In genomic region chr3L:745222-745942, dm6 we compare ENCODE assay signal across 1 fruit fly cellular context.
TF ChIP-seq lines count a peak whose summit lies in the region.

No protein-coding gene starts in this region.

TF ChIP-seq in whole organism, embryonic, 481 proteins besides CTCF, POLR2A, EP300 and RAD21 (continued from another document):
- TF ChIP-seq Side (GFP tag; optimal IDR thresholded peaks at IDR 0.05; lab: Kevin White, UChicago) (peak; percentile 1), E2f1 (GFP tag; IDR thresholded peaks at IDR 0.05; lab: Robert Waterston, UW) (peak; percentile 18; the same call in 1 of the 2 replicates), CG12236 (GFP tag; optimal IDR thresholded peaks at IDR 0.05; lab: Kevin White, UChicago) (peak; percentile 23), en (GFP tag; optimal IDR thresholded peaks at IDR 0.05; lab: Kevin White, UChicago) (no peak), CG17802 (tag; optimal IDR thresholded peaks at IDR 0.05; lab: Kevin White, UChicago) (no peak), sug (tag; optimal IDR thresholded peaks at IDR 0.05; lab: Kevin White, UChicago) (no peak), Hand (GFP tag; optimal IDR thresholded peaks at IDR 0.05; lab: Kevin White, UChicago) (no peak), MBD-R2 (GFP tag; IDR thresholded peaks at IDR 0.05; lab: Robert Waterston, UW) (no peak), mirr (GFP tag; optimal IDR thresholded peaks at IDR 0.05; lab: Kevin White, UChicago) (no peak), CG10654 (GFP tag; optimal IDR thresholded peaks at IDR 0.05; lab: Kevin White, UChicago) (peak; percentile 10), CG1529 (GFP tag; optimal IDR thresholded peaks at IDR 0.05; lab: Kevin White, UChicago) (peak; percentile 10), CG12391 (tag; optimal IDR thresholded peaks at IDR 0.05; lab: Kevin White, UChicago) (peak; percentile 64), HLHmδ (GFP tag; optimal IDR thresholded peaks at IDR 0.05; lab: Kevin White, UChicago) (no peak), Elba2 (GFP tag; optimal IDR thresholded peaks at IDR 0.05; lab: Kevin White, UChicago) (peak; percentile 26), CG17328 (GFP tag; IDR thresholded peaks at IDR 0.05; lab: Robert Waterston, UW) (peak; percentile 64), Trl (optimal IDR thresholded peaks at IDR 0.05; lab: Kevin White, UChicago) (no peak), Trl (GFP tag; optimal IDR thresholded peaks at IDR 0.05; lab: Kevin White, UChicago) (peak; percentile 31), bsh (GFP tag; optimal IDR thresholded peaks at IDR 0.05; lab: Kevin White, UChicago) (peak in 1 of 2 experiments; percentile 66), ranshi (GFP tag; IDR thresholded peaks at IDR 0.05; lab: Robert Waterston, UW) (no peak), bbx (GFP tag; IDR thresholded peaks at IDR 0.05; lab: Robert Waterston, UW; ENCODE audit: partially characterized antibody) (no peak), CG2202 (tag; optimal IDR thresholded peaks at IDR 0.05; lab: Kevin White, UChicago) (peak; percentile 8), zf30C (GFP tag; optimal IDR thresholded peaks at IDR 0.05; lab: Kevin White, UChicago) (peak; percentile 41), her (GFP tag; optimal IDR thresholded peaks at IDR 0.05; lab: Kevin White, UChicago) (no peak), CG13894 (tag; optimal IDR thresholded peaks at IDR 0.05; lab: Kevin White, UChicago) (no peak), sr (GFP tag; IDR thresholded peaks at IDR 0.05; lab: Robert Waterston, UW) (no peak), Xrp1 (GFP tag; IDR thresholded peaks at IDR 0.05; lab: Robert Waterston, UW) (peak; percentile 69), CG9215 (GFP tag; IDR thresholded peaks at IDR 0.05; lab: Robert Waterston, UW) (no peak), insv (GFP tag; optimal IDR thresholded peaks at IDR 0.05; lab: Kevin White, UChicago) (no peak), Fer3 (tag; optimal IDR thresholded peaks at IDR 0.05; lab: Kevin White, UChicago) (no peak), CG14860 (GFP tag; IDR thresholded peaks at IDR 0.05; lab: Robert Waterston, UW; ENCODE audit: partially characterized antibody) (no peak), sisA (GFP tag; IDR thresholded peaks at IDR 0.05; lab: Robert Waterston, UW) (peak; percentile 51; the same call in 1 of the 2 replicates), gcm (GFP tag; optimal IDR thresholded peaks at IDR 0.05; lab: Kevin White, UChicago) (peak; percentile 34), CG17912 (GFP tag; optimal IDR thresholded peaks at IDR 0.05; lab: Kevin White, UChicago) (no peak), zen (tag; optimal IDR thresholded peaks at IDR 0.05; lab: Kevin White, UChicago) (peak; percentile 60), D (optimal IDR thresholded peaks at IDR 0.05; lab: Kevin White, UChicago) (peak; percentile 53), D (GFP tag; optimal IDR thresholded peaks at IDR 0.05; lab: Kevin White, UChicago) (peak; percentile 26), pfk (GFP tag; optimal IDR thresholded peaks at IDR 0.05; lab: Kevin White, UChicago) (no peak), CG15011 (GFP tag; optimal IDR thresholded peaks at IDR 0.05; lab: Kevin White, UChicago) (no peak), CG11093 (GFP tag; IDR thresholded peaks at IDR 0.05; lab: Robert Waterston, UW) (no peak), CG18262 (tag; optimal IDR thresholded peaks at IDR 0.05; lab: Kevin White, UChicago) (peak; percentile 74), fu2 (GFP tag; optimal IDR thresholded peaks at IDR 0.05; lab: Kevin White, UChicago) (no peak), CG15269 (tag; optimal IDR thresholded peaks at IDR 0.05; lab: Kevin White, UChicago) (no peak), al (GFP tag; IDR thresholded peaks at IDR 0.05; lab: Robert Waterston, UW) (no peak), ssp (GFP tag; IDR thresholded peaks at IDR 0.05; lab: Robert Waterston, UW) (no peak; the same call in 1 of the 2 replicates), CG14441 (GFP tag; IDR thresholded peaks at IDR 0.05; lab: Robert Waterston, UW) (no peak), CG1832 (GFP tag; optimal IDR thresholded peaks at IDR 0.05; lab: Kevin White, UChicago) (peak; percentile 68), croc (GFP tag; conservative IDR thresholded peaks at IDR 0.05; lab: Robert Waterston, UW) (0 out of 3 replicates have a peak, but pooled peaks have one; percentile 29), mam (GFP tag; optimal IDR thresholded peaks at IDR 0.05; lab: Kevin White, UChicago) (peak; percentile 3), CG18011 (GFP tag; optimal IDR thresholded peaks at IDR 0.05; lab: Kevin White, UChicago) (no peak), Dbx (GFP tag; IDR thresholded peaks at IDR 0.05; lab: Robert Waterston, UW) (no peak), CG8089 (GFP tag; optimal IDR thresholded peaks at IDR 0.05; lab: Kevin White, UChicago) (no peak), CG2120 (GFP tag; optimal IDR thresholded peaks at IDR 0.05; lab: Kevin White, UChicago) (no peak), schlank (tag; optimal IDR thresholded peaks at IDR 0.05; lab: Kevin White, UChicago) (no peak), gcm2 (GFP tag; optimal IDR thresholded peaks at IDR 0.05; lab: Kevin White, UChicago) (no peak), CG3163 (GFP tag; optimal IDR thresholded peaks at IDR 0.05; lab: Kevin White, UChicago) (no peak), CG3726 (GFP tag; IDR thresholded peaks at IDR 0.05; lab: Robert Waterston, UW) (no peak), Aef1 (GFP tag; IDR thresholded peaks at IDR 0.05; lab: Robert Waterston, UW) (peak; percentile 41; the same call in 2 of the 3 replicates), B-H2 (GFP tag; optimal IDR thresholded peaks at IDR 0.05; lab: Kevin White, UChicago) (no peak), ara (GFP tag; IDR thresholded peaks at IDR 0.05; lab: Robert Waterston, UW) (peak; percentile 42; the same call in 1 of the 2 replicates), lola (GFP tag; optimal IDR thresholded peaks at IDR 0.05; lab: Kevin White, UChicago) (peak in 1 of 3 experiments; percentile 73), usp (GFP tag; optimal IDR thresholded peaks at IDR 0.05; lab: Kevin White, UChicago) (no peak), CG11085 (GFP tag; IDR thresholded peaks at IDR 0.05; lab: Robert Waterston, UW) (no peak), Stat92E (GFP tag; optimal IDR thresholded peaks at IDR 0.05; lab: Kevin White, UChicago) (no peak), CG31388 (GFP tag; optimal IDR thresholded peaks at IDR 0.05; lab: Kevin White, UChicago) (no peak), CG3281 (GFP tag; optimal IDR thresholded peaks at IDR 0.05; lab: Kevin White, UChicago) (no peak), CG16815 (GFP tag; optimal IDR thresholded peaks at IDR 0.05; lab: Kevin White, UChicago) (peak; percentile 52), Asciz (GFP tag; optimal IDR thresholded peaks at IDR 0.05; lab: Kevin White, UChicago) (no peak), CG9727 (GFP tag; optimal IDR thresholded peaks at IDR 0.05; lab: Kevin White, UChicago) (peak; percentile 91), CG33557 (GFP tag; optimal IDR thresholded peaks at IDR 0.05; lab: Kevin White, UChicago) (no peak), eyg (GFP tag; optimal IDR thresholded peaks at IDR 0.05; lab: Kevin White, UChicago) (no peak), Hsf (GFP tag; optimal IDR thresholded peaks at IDR 0.05; lab: Kevin White, UChicago) (peak; percentile 58), Nf-YC (tag; optimal IDR thresholded peaks at IDR 0.05; lab: Kevin White, UChicago) (no peak), pum (GFP tag; optimal IDR thresholded peaks at IDR 0.05; lab: Kevin White, UChicago) (no peak), kay (GFP tag; optimal IDR thresholded peaks at IDR 0.05; lab: Kevin White, UChicago) (no peak), Ptx1 (GFP tag; IDR thresholded peaks at IDR 0.05; lab: Robert Waterston, UW) (peak; percentile 60), CkIIα-i1 (GFP tag; IDR thresholded peaks at IDR 0.05; lab: Robert Waterston, UW) (no peak), Eip74EF (GFP tag; optimal IDR thresholded peaks at IDR 0.05; lab: Kevin White, UChicago) (no peak), Med (GFP tag; lab: Kevin White, UChicago) (peak; percentile 75), CG43689 (GFP tag; IDR thresholded peaks at IDR 0.05; lab: Robert Waterston, UW) (no peak), CG11723 (GFP tag; optimal IDR thresholded peaks at IDR 0.05; lab: Kevin White, UChicago) (no peak), CG17612 (GFP tag; IDR thresholded peaks at IDR 0.05; lab: Robert Waterston, UW) (no peak), dpn (GFP tag; optimal IDR thresholded peaks at IDR 0.05; lab: Kevin White, UChicago) (peak; percentile 16), cg (GFP tag; optimal IDR thresholded peaks at IDR 0.05; lab: Kevin White, UChicago) (no peak), CG3847 (GFP tag; IDR thresholded peaks at IDR 0.05; lab: Robert Waterston, UW) (no peak), CG18764 (GFP tag; optimal IDR thresholded peaks at IDR 0.05; lab: Kevin White, UChicago) (peak; percentile 20), CG5180 (GFP tag; optimal IDR thresholded peaks at IDR 0.05; lab: Kevin White, UChicago) (no peak), CG4328 (GFP tag; optimal IDR thresholded peaks at IDR 0.05; lab: Kevin White, UChicago) (no peak), rib (GFP tag; IDR thresholded peaks at IDR 0.05; lab: Robert Waterston, UW) (no peak), ato (GFP tag; IDR thresholded peaks at IDR 0.05; lab: Robert Waterston, UW; ENCODE audit: partially characterized antibody) (no peak), grn (GFP tag; optimal IDR thresholded peaks at IDR 0.05; lab: Kevin White, UChicago) (peak; percentile 62), Bdp1 (GFP tag; optimal IDR thresholded peaks at IDR 0.05; lab: Kevin White, UChicago) (no peak), CG7357 (GFP tag; IDR thresholded peaks at IDR 0.05; lab: Robert Waterston, UW) (no peak), toy (GFP tag; IDR thresholded peaks at IDR 0.05; lab: Robert Waterston, UW) (no peak), CG34376 (GFP tag; optimal IDR thresholded peaks at IDR 0.05; lab: Kevin White, UChicago) (no peak), Chrac-16 (GFP tag; optimal IDR thresholded peaks at IDR 0.05; lab: Kevin White, UChicago) (peak; percentile 52), CG10274 (GFP tag; optimal IDR thresholded peaks at IDR 0.05; lab: Kevin White, UChicago) (no peak), dm (GFP tag; optimal IDR thresholded peaks at IDR 0.05; lab: Kevin White, UChicago) (no peak), CG4404 (GFP tag; IDR thresholded peaks at IDR 0.05; lab: Robert Waterston, UW) (peak; percentile 64), CG6791 (GFP tag; IDR thresholded peaks at IDR 0.05; lab: Robert Waterston, UW; ENCODE audit: partially characterized antibody) (no peak), gsb (GFP tag; IDR thresholded peaks at IDR 0.05; lab: Robert Waterston, UW) (no peak), Ssrp (tag; optimal IDR thresholded peaks at IDR 0.05; lab: Kevin White, UChicago) (peak; percentile 44), H2.0 (GFP tag; IDR thresholded peaks at IDR 0.05; lab: Robert Waterston, UW) (no peak), CG4707 (GFP tag; optimal IDR thresholded peaks at IDR 0.05; lab: Kevin White, UChicago) (no peak), Camta (GFP tag; optimal IDR thresholded peaks at IDR 0.05; lab: Kevin White, UChicago) (peak; percentile 35), lmd (GFP tag; IDR thresholded peaks at IDR 0.05; lab: Robert Waterston, UW) (peak; percentile 21; the same call in 1 of the 2 replicates), CG2875 (GFP tag; optimal IDR thresholded peaks at IDR 0.05; lab: Kevin White, UChicago) (no peak), CG7372 (GFP tag; IDR thresholded peaks at IDR 0.05; lab: Robert Waterston, UW) (no peak), CG17361 (GFP tag; IDR thresholded peaks at IDR 0.05; lab: Robert Waterston, UW) (peak; percentile 69), CG12744 (GFP tag; optimal IDR thresholded peaks at IDR 0.05; lab: Kevin White, UChicago) (peak; percentile 7), trh (GFP tag; optimal IDR thresholded peaks at IDR 0.05; lab: Kevin White, UChicago) (no peak), dati (GFP tag; IDR thresholded peaks at IDR 0.05; lab: Robert Waterston, UW) (no peak), CG10979 (tag; optimal IDR thresholded peaks at IDR 0.05; lab: Kevin White, UChicago) (peak; percentile 79), Hr39 (optimal IDR thresholded peaks at IDR 0.05; lab: Kevin White, UChicago) (no peak), CG4424 (GFP tag; optimal IDR thresholded peaks at IDR 0.05; lab: Kevin White, UChicago) (peak; percentile 76), Jarid2 (GFP tag; optimal IDR thresholded peaks at IDR 0.05; lab: Kevin White, UChicago) (no peak), trem (tag; optimal IDR thresholded peaks at IDR 0.05; lab: Kevin White, UChicago) (peak; percentile 60), CG14050 (GFP tag; IDR thresholded peaks at IDR 0.05; lab: Robert Waterston, UW) (no peak), CG13287 (GFP tag; IDR thresholded peaks at IDR 0.05; lab: Robert Waterston, UW; ENCODE audit: partially characterized antibody) (no peak), CG2129 (GFP tag; IDR thresholded peaks at IDR 0.05; lab: Robert Waterston, UW; ENCODE audit: partially characterized antibody) (no peak), CG10209 (GFP tag; optimal IDR thresholded peaks at IDR 0.05; lab: Kevin White, UChicago) (peak; percentile 18), CG2889 (GFP tag; IDR thresholded peaks at IDR 0.05; lab: Robert Waterston, UW) (no peak), btn (GFP tag; optimal IDR thresholded peaks at IDR 0.05; lab: Kevin White, UChicago) (no peak), lbe (GFP tag; optimal IDR thresholded peaks at IDR 0.05; lab: Kevin White, UChicago) (no peak), Sox100B (GFP tag; optimal IDR thresholded peaks at IDR 0.05; lab: Kevin White, UChicago) (peak; percentile 14)
